Worm (Caenorhabditis elegans) whole organism, L4 larva: Measurements from ENCODE around the gene C33A11.2.

Experiments
- D1046.2 ChIP-seq: fragments of 200-800 bp; sonication (Bioruptor generic); IDR thresholded peaks from 2 replicates; pipeline ENCODE4 v1.3.6; 2022; ENCODE audit warnings: missing genetic modification characterization, missing compliant biosample characterization
- F10B5.3 ChIP-seq: sonication (generic microtip); optimal IDR thresholded peaks from 2 replicates; lab custom pipeline; 2016; ENCODE audit warnings: mild to moderate bottlenecking, missing genetic modification characterization, missing compliant biosample characterization
- F26F4.8 ChIP-seq: fragments of 200-800 bp; sonication (Bioruptor generic); conservative IDR thresholded peaks from 2 replicates; pipeline ENCODE4 v1.3.6; 2022; ENCODE audit warnings: missing genetic modification characterization, missing compliant biosample characterization
- Y48G9A.11 ChIP-seq: fragments of 200-800 bp; sonication (Bioruptor generic); IDR thresholded peaks from 2 replicates; pipeline ENCODE4 v1.3.6; 2022; ENCODE audit warnings: missing genetic modification reagents, missing genetic modification characterization, missing compliant biosample characterization
- Y5F2A.4 ChIP-seq: fragments of 200-800 bp; sonication (Bioruptor generic); optimal IDR thresholded peaks from 2 replicates; lab custom pipeline; 2018; ENCODE audit warnings: mild to moderate bottlenecking, missing genetic modification characterization, missing compliant biosample characterization
- ZK546.5 ChIP-seq, 2 experiments: sonication (generic microtip); optimal IDR thresholded peaks; 2 replicates each; lab custom pipeline; 2017; ENCODE audit warnings: missing biosample characterization in 2 of 2, missing genetic modification characterization in 2 of 2
- ceh-20 ChIP-seq: fragments of 200-800 bp; sonication (Bioruptor generic); IDR thresholded peaks from 2 replicates; pipeline ENCODE4 v1.3.6; 2022; ENCODE audit warnings: missing genetic modification reagents, missing genetic modification characterization, missing compliant biosample characterization
- ceh-32 ChIP-seq: sonication (generic microtip); optimal IDR thresholded peaks from 2 replicates; lab custom pipeline; 2016; ENCODE audit warnings: mild to moderate bottlenecking, missing genetic modification characterization, missing compliant biosample characterization; ENCODE audit not compliant: poor library complexity
- ceh-44 ChIP-seq: fragments of 200-800 bp; sonication (Bioruptor generic); IDR thresholded peaks from 2 replicates; pipeline ENCODE4 v1.3.6; 2022; ENCODE audit warnings: missing genetic modification reagents, missing genetic modification characterization, missing compliant biosample characterization
- ceh-82 ChIP-seq: sonication (generic microtip); optimal IDR thresholded peaks from 2 replicates; lab custom pipeline; 2017; ENCODE audit warnings: missing biosample characterization, missing genetic modification characterization
- ces-1 ChIP-seq: fragments of 150-350 bp; sonication (generic microtip); optimal IDR thresholded peaks from 4 replicates; lab custom pipeline; 2014; ENCODE audit warnings: missing biosample characterization, missing genetic modification reagents, missing genetic modification characterization
- ctbp-1 ChIP-seq: fragments of 200-800 bp; sonication (Bioruptor generic); IDR thresholded peaks from 2 replicates; pipeline ENCODE4 v1.3.6; 2022; ENCODE audit warnings: missing genetic modification reagents, missing genetic modification characterization, missing compliant biosample characterization
- daf-19 ChIP-seq: fragments of 200-800 bp; sonication (Bioruptor generic); conservative IDR thresholded peaks from 2 replicates; pipeline ENCODE4 v1.3.6; 2022; ENCODE audit warnings: missing genetic modification characterization, missing compliant biosample characterization
- dmd-6 ChIP-seq: fragments of 200-800 bp; sonication (Bioruptor generic); IDR thresholded peaks from 2 replicates; pipeline ENCODE4 v1.3.6; 2022; ENCODE audit warnings: missing genetic modification reagents, missing genetic modification characterization, missing compliant biosample characterization
- fkh-10 ChIP-seq: fragments of 150-350 bp; optimal IDR thresholded peaks from 2 replicates; lab custom pipeline; 2014; ENCODE audit warnings: missing biosample characterization, missing genetic modification reagents, missing genetic modification characterization
- gei-8 ChIP-seq: fragments of 200-800 bp; sonication (Bioruptor generic); optimal IDR thresholded peaks from 2 replicates; lab custom pipeline; 2018; ENCODE audit warnings: mild to moderate bottlenecking, missing genetic modification characterization, missing compliant biosample characterization
- hif-1 ChIP-seq, 2 experiments: sonication (generic microtip); optimal IDR thresholded peaks; 2 replicates each; lab custom pipeline; 2016 to 2017; ENCODE audit warnings: missing compliant biosample characterization in 2 of 2, missing genetic modification characterization in 2 of 2, missing genetic modification reagents in 2 of 2, missing genotype in 2 of 2, mild to moderate bottlenecking in 1 of 2
- hlh-11 ChIP-seq: fragments of 200-800 bp; sonication (Bioruptor generic); optimal IDR thresholded peaks from 2 replicates; lab custom pipeline; 2018; ENCODE audit warnings: mild to moderate bottlenecking, missing genetic modification characterization, missing compliant biosample characterization
- jun-1 ChIP-seq: fragments of 150-350 bp; optimal IDR thresholded peaks from 2 replicates; lab custom pipeline; 2014; ENCODE audit warnings: missing biosample characterization, missing genetic modification reagents, missing genetic modification characterization
- lin-1 ChIP-seq: fragments of 200-800 bp; sonication (Bioruptor generic); IDR thresholded peaks from 2 replicates; pipeline ENCODE4 v1.3.6; 2022; ENCODE audit warnings: missing genetic modification reagents, missing genetic modification characterization, missing compliant biosample characterization
- lin-13 ChIP-seq: fragments of 150-350 bp; optimal IDR thresholded peaks from 2 replicates; lab custom pipeline; 2014; ENCODE audit warnings: missing biosample characterization, missing genetic modification reagents, missing genetic modification characterization
- lin-39 ChIP-seq: fragments of 150-350 bp; optimal IDR thresholded peaks from 2 replicates; lab custom pipeline; 2014; ENCODE audit warnings: missing biosample characterization, missing genetic modification reagents, missing genetic modification characterization
- lsy-2 ChIP-seq, 2 experiments: fragments of 150-350 bp in 1 of 2; sonication (generic microtip) in 1 of 2; optimal IDR thresholded peaks; 2 replicates each; lab custom pipeline; 2014 to 2017; ENCODE audit warnings: missing biosample characterization in 2 of 2, missing genetic modification characterization in 2 of 2
- madf-5 ChIP-seq, 2 experiments: fragments of 200-800 bp; sonication (Bioruptor generic); IDR thresholded peaks; 2 replicates each; pipeline ENCODE4 v1.3.6; 2022; ENCODE audit warnings: missing compliant biosample characterization in 2 of 2, missing genetic modification characterization in 2 of 2
- mes-2 ChIP-seq: sonication (generic microtip); optimal IDR thresholded peaks from 2 replicates; lab custom pipeline; 2016; ENCODE audit warnings: missing genotype, mild to moderate bottlenecking, missing genetic modification characterization, missing compliant biosample characterization; ENCODE audit not compliant: poor library complexity, severe bottlenecking
- nhr-11 ChIP-seq: fragments of 150-350 bp; optimal IDR thresholded peaks from 2 replicates; lab custom pipeline; 2014; ENCODE audit warnings: missing biosample characterization, missing genetic modification characterization
- nhr-111 ChIP-seq: fragments of 200-800 bp; sonication (Bioruptor generic); optimal IDR thresholded peaks from 2 replicates; lab custom pipeline; 2018; ENCODE audit warnings: mild to moderate bottlenecking, missing genetic modification characterization, missing compliant biosample characterization
- nhr-25 ChIP-seq: sonication (generic microtip); optimal IDR thresholded peaks from 2 replicates; lab custom pipeline; 2017; ENCODE audit warnings: missing genetic modification characterization, mild to moderate bottlenecking, missing compliant biosample characterization, antibody characterized with exemption, moderate library complexity, borderline replicate concordance; ENCODE audit not compliant: insufficient read depth
- nhr-48 ChIP-seq: sonication (generic microtip); optimal IDR thresholded peaks from 2 replicates; lab custom pipeline; 2016; ENCODE audit warnings: mild to moderate bottlenecking, missing genetic modification characterization, missing compliant biosample characterization
- nhr-77 ChIP-seq: fragments of 150-350 bp; optimal IDR thresholded peaks from 2 replicates; lab custom pipeline; 2014; ENCODE audit warnings: missing biosample characterization, missing genetic modification characterization
- pha-4 ChIP-seq, 2 experiments: fragments of 150-350 bp in 1 of 2; fragments of 200-800 bp in 1 of 2; sonication (Bioruptor generic) in 1 of 2; IDR thresholded peaks in 1 of 2; optimal IDR thresholded peaks in 1 of 2; 2 replicates each; pipeline versions ENCODE4 v1.3.6 to Lab custom; 2014 to 2022; ENCODE audit warnings: missing genetic modification characterization in 2 of 2, missing genetic modification reagents in 2 of 2, missing biosample characterization in 1 of 2, missing compliant biosample characterization in 1 of 2
- saeg-2 ChIP-seq: fragments of 200-800 bp; sonication (Bioruptor generic); IDR thresholded peaks from 2 replicates; pipeline ENCODE4 v1.3.6; 2022; ENCODE audit warnings: missing genetic modification reagents, missing genetic modification characterization, missing compliant biosample characterization
- set-16 ChIP-seq: fragments of 200-800 bp; sonication (Bioruptor generic); IDR thresholded peaks from 2 replicates; pipeline ENCODE4 v1.3.6; 2022; ENCODE audit warnings: missing genetic modification reagents, missing genetic modification characterization, missing compliant biosample characterization
- tag-97 ChIP-seq: fragments of 200-800 bp; sonication (Bioruptor generic); IDR thresholded peaks from 2 replicates; pipeline ENCODE4 v1.3.6; 2022; ENCODE audit warnings: missing genetic modification characterization, missing compliant biosample characterization
- tra-1 ChIP-seq: fragments of 200-800 bp; sonication (Bioruptor generic); IDR thresholded peaks from 2 replicates; pipeline ENCODE4 v1.3.6; 2022; ENCODE audit warnings: missing genetic modification reagents, missing genetic modification characterization, missing compliant biosample characterization
- unc-130 ChIP-seq: sonication (generic microtip); optimal IDR thresholded peaks from 2 replicates; lab custom pipeline; 2016; ENCODE audit warnings: missing genetic modification reagents, missing genetic modification characterization, missing compliant biosample characterization
- unc-62 ChIP-seq, 3 experiments: fragments of 150-350 bp in 1 of 3; sonication (generic microtip); optimal IDR thresholded peaks in 2 of 3; peaks in 1 of 3; 1 replicate in 1 of 3; 2 replicates in 2 of 3; lab custom pipeline; 2014 to 2017; ENCODE audit warnings: missing biosample characterization in 3 of 3, missing genetic modification characterization in 3 of 3, missing genetic modification reagents in 3 of 3, missing genotype in 1 of 3
- zfp-2 ChIP-seq: sonication (generic microtip); optimal IDR thresholded peaks from 2 replicates; lab custom pipeline; 2016; ENCODE audit warnings: mild to moderate bottlenecking, missing genetic modification characterization, missing compliant biosample characterization
- zip-11 ChIP-seq: fragments of 200-800 bp; sonication (Bioruptor generic); IDR thresholded peaks from 2 replicates; pipeline ENCODE4 v1.3.6; 2022; ENCODE audit warnings: missing genetic modification characterization, missing compliant biosample characterization
- zip-2 ChIP-seq: fragments of 150-350 bp; optimal IDR thresholded peaks from 2 replicates; lab custom pipeline; 2014; ENCODE audit warnings: missing biosample characterization, missing genetic modification characterization
- ztf-11 ChIP-seq: fragments of 150-350 bp; optimal IDR thresholded peaks from 2 replicates; lab custom pipeline; 2014; ENCODE audit warnings: missing biosample characterization, missing genetic modification characterization
- ztf-7 ChIP-seq: fragments of 150-350 bp; optimal IDR thresholded peaks from 2 replicates; lab custom pipeline; 2014; ENCODE audit warnings: missing biosample characterization, missing genetic modification characterization

The C33A11.2 gene

DNA sequence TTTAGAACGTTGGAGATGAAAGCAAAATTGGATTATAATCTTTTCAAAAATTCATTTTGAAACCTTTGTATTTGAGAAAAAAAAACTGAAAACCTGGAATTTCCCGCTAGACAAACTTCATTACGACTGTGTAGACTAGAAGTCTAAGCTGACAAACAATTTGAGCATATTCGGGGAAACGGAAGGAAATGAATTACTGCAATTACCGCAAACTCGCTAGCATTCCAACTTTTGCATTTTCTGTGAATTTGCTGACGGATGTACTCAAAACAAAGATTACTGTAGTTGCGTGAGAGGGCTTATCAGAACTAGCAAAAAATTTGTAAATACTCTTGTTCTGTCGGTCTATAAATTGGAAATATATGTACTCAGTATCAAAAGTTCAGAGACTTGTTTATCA is 24.1 kb downstream of the C33A11.2 start:
- no peak for TF ChIP-seq zfp-2 (tag; lab: Kevin White, UChicago)
- no peak for TF ChIP-seq Y5F2A.4 (GFP tag; lab: Kevin White, UChicago)
- TF ChIP-seq pha-4 (GFP tag; IDR thresholded peaks at IDR 0.05; lab: Robert Waterston, UW), result no peak
- no peak for TF ChIP-seq pha-4 (tag; optimal IDR thresholded peaks at IDR 0.05; lab: Kevin White, UChicago)
- peak; percentile 19 for TF ChIP-seq ces-1 (GFP tag; lab: Kevin White, UChicago)
- peak in 1 of 2 experiments; percentile 10 for TF ChIP-seq lsy-2 (tag; optimal IDR thresholded peaks at IDR 0.05; lab: Kevin White, UChicago)
- no peak for TF ChIP-seq dmd-6 (GFP tag; lab: Robert Waterston, UW)
- peak; percentile 47 for TF ChIP-seq nhr-11
- peak in 1 of 2 experiments; percentile 71 for TF ChIP-seq unc-62 (GFP tag; optimal IDR thresholded peaks at IDR 0.05 in 1 of 2; lab: Kevin White, UChicago)
- no peak for TF ChIP-seq unc-62 (tag; optimal IDR thresholded peaks at IDR 0.05; lab: Kevin White, UChicago)

DNA sequence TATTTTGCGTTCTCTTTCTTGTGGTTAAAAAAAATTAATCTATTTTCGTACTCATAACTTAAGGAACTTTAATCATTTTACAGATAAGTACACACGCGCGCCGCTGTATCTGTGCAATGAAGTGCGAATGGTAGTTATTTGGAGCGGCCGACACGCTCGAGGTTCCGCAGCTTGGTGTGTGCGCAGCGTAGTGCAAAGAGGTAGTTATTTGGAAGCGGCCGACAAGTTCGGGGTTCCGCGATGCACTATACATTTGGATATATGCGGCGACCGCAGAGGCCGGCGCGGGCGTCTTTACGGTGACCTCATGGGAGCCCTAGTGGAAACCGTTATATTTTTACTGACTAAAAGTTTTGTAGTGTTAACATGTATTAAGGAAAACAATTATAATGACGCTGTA is 26.9 kb downstream of the C33A11.2 start:
- TF ChIP-seq hif-1 (tag; optimal IDR thresholded peaks at IDR 0.05; lab: Kevin White, UChicago), result no peak
- 0 out of 4 replicates have a peak, but pooled peaks of 1 of the 2 experiments have one; percentile 18 for TF ChIP-seq madf-5 (GFP tag; IDR thresholded peaks at IDR 0.05; lab: Robert Waterston, UW)
- peak; percentile 64; the same call in 1 of the 2 replicates for TF ChIP-seq tag-97 (GFP tag; lab: Robert Waterston, UW)
- TF ChIP-seq unc-130 (GFP tag; lab: Kevin White, UChicago), result no peak

DNA sequence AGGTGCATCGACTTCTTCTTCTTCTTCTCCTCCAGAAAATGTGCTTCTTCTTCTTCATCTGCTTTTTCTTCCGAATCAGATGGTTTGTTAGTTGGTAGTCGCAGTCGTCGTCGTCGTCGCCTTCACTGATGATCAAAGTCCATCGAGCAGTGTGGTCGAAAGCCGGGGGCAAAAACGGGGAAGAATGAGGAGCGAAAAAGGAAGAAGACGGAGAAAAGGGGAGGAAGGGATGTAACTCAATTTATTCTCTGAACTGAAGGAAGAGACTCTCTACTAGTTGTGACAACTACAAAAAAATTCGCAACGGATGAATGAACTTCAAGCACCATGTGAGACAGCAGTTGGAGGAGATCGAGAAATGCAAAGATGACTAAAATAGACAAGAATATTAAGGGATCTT is 29.9 kb downstream of the C33A11.2 start:
- TF ChIP-seq unc-62 (GFP tag; optimal IDR thresholded peaks at IDR 0.05 in 1 of 2; lab: Kevin White, UChicago) (peak in 1 of 2 experiments; percentile 40), unc-62 (tag; optimal IDR thresholded peaks at IDR 0.05; lab: Kevin White, UChicago) (no peak), hif-1 (tag; optimal IDR thresholded peaks at IDR 0.05; lab: Kevin White, UChicago) (no peak), ceh-20 (GFP tag; lab: Robert Waterston, UW) (no peak), lin-39 (tag; lab: Kevin White, UChicago) (no peak), madf-5 (GFP tag; IDR thresholded peaks at IDR 0.05; lab: Robert Waterston, UW) (no peak), nhr-25 (no peak), zip-2 (no peak), daf-19 (no peak), set-16 (0 out of 2 replicates have a peak, but pooled peaks have one; percentile 26), lin-13 (no peak), hlh-11 (tag; lab: Kevin White, UChicago) (peak; percentile 21), tra-1 (GFP tag; lab: Robert Waterston, UW) (no peak), lsy-2 (tag; optimal IDR thresholded peaks at IDR 0.05; lab: Kevin White, UChicago) (peak in 1 of 2 experiments; percentile 23), mes-2 (no peak), ces-1 (GFP tag; lab: Kevin White, UChicago) (peak; percentile 71), ctbp-1 (GFP tag; lab: Robert Waterston, UW) (peak; percentile 69), F10B5.3 (no peak), F26F4.8 (GFP tag; lab: Robert Waterston, UW) (no peak), D1046.2 (no peak)

DNA sequence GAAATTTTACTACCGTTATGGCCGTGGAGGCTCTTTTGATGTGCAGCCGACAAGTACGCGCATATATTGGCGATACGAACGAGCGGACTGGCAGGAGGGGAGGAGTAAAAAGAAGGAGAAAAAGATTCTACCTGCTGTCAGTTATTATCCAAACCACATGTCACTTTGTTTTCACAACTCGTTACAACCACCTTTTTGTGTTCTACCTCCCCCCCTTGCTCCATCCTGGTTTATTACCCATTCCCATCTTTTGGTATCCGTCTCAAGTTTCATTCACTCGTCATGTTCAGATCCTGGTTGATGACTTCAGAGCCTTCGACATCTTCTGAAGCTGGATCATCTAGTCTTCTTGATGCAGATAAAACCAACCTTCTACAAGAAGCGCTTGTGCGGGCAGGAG is 41.8 kb downstream of the C33A11.2 start, which contains the start of gene psa-3:
Gene psa-3 (plus strand): TSS at position 301 of the 400 bp plus-strand sequence.
- TF ChIP-seq jun-1 (tag; lab: Kevin White, UChicago), result no peak
- TF ChIP-seq nhr-77, result no peak
- TF ChIP-seq lin-39 (tag; lab: Kevin White, UChicago), result no peak
- TF ChIP-seq ztf-11 (tag; lab: Kevin White, UChicago), result no peak
- TF ChIP-seq nhr-111 (GFP tag; lab: Kevin White, UChicago), result no peak
- no peak for TF ChIP-seq F10B5.3

DNA sequence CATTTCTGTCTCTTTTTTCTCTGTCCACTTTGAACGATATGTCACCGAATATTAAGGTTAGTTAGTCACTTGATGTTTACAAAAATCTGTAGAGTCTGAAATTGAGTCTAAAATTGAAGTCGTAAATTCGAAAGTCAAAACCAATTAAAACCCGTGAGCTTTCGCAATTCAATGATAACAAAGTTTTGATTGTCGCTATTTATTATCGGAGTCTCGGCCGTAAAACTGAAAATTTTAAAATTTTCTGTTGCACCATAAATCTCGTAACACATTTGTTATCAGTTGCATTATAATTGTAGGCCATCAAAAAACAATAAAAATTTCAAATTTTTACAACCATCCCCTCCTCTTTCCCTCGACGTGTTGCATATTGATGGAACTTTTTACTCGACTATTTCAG is 42.8 kb downstream of the C33A11.2 start:
- TF ChIP-seq mes-2 (no peak), ceh-44 (no peak), lin-1 (peak; percentile 56; the same call in 1 of the 2 replicates), gei-8 (GFP tag; lab: Kevin White, UChicago) (no peak), saeg-2 (GFP tag; lab: Robert Waterston, UW) (no peak), ztf-7 (tag; lab: Kevin White, UChicago) (no peak), ceh-32 (no peak), hlh-11 (tag; lab: Kevin White, UChicago) (peak; percentile 63), Y5F2A.4 (GFP tag; lab: Kevin White, UChicago) (no peak), fkh-10 (GFP tag; lab: Kevin White, UChicago) (no peak), Y48G9A.11 (GFP tag; lab: Robert Waterston, UW) (no peak), ceh-82 (no peak), ZK546.5 (tag; optimal IDR thresholded peaks at IDR 0.05; lab: Kevin White, UChicago) (no peak), nhr-48 (tag; lab: Kevin White, UChicago) (no peak), zip-11 (GFP tag; lab: Robert Waterston, UW) (no peak)
